Worm (Caenorhabditis elegans): ENCODE results near the gene mys-1.

DNA sequence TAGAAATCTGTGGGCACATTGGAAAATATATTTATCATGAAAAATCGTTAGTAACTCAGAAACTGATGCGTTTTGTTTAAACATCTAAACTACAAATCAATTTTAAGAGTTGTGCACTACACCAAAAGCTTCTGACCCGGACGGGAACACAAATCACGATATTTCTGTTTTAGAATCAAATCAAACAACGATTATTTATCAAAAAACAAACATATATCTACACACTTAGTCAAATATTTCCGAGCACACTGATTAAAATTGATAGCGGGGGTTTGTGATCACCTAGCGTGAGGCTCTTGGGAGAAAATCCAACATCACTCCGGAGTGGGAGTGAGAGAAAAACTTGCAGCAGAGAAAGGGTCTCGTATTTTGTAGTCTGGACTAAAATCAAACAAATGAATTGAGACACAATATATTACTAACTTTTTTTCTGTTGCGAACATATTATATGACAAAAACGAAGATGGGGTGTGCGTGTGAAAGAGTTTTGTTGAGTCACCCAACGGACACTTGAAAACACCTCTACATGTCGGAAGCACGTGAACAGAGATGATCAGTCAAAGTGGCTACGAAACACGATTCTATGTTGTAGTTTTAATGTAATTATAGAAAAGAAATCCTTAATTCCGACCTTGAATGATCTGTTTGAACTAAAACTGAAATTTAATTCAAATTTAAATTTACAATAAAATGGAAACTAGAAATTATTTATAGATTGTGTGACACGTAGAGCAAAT, 11.0 kb upstream of the mys-1 start:
- TF ChIP-seq R02D3.7 (tag; optimal IDR thresholded peaks at IDR 0.05) (no peak), dve-1 (tag; optimal IDR thresholded peaks at IDR 0.05; ENCODE audit: insufficient read depth) (peak; percentile 54), ceh-32 (tag; optimal IDR thresholded peaks at IDR 0.05; ENCODE audit: poor library complexity) (no peak)

Measured in whole organism, L4 larva.